Fruit fly (Drosophila melanogaster): ENCODE data around the gene Dph4.

Gene Dph4

dm6 chr3R:5660198-5660893 lies 36.4 kb upstream of the Dph4 start, which contains the start of gene Wdr33 (continued):
- no peak for TF ChIP-seq CG13894 (tag; optimal IDR thresholded peaks at IDR 0.05)
- TF ChIP-seq z (GFP tag; IDR thresholded peaks at IDR 0.05) = no peak
- TF ChIP-seq CG14441 (GFP tag; IDR thresholded peaks at IDR 0.05) = peak; percentile 26; the same call in 1 of the 2 replicates
- 0 out of 2 replicates have a peak, but pooled peaks have one; percentile 4 for TF ChIP-seq CG6689 (GFP tag; IDR thresholded peaks at IDR 0.05)
- peak; percentile 60 for TF ChIP-seq Hmr (GFP tag; optimal IDR thresholded peaks at IDR 0.05)
- TF ChIP-seq jigr1 (GFP tag; IDR thresholded peaks at IDR 0.05) = peak; percentile 42; the same call in 2 of the 3 replicates
- TF ChIP-seq CG11247 (GFP tag; IDR thresholded peaks at IDR 0.05) = no peak
- TF ChIP-seq CG8388 (GFP tag; optimal IDR thresholded peaks at IDR 0.05) = peak; percentile 24
- TF ChIP-seq CG10654 (GFP tag; optimal IDR thresholded peaks at IDR 0.05) = peak; percentile 18
- peak; percentile 48 for TF ChIP-seq CG4424 (GFP tag; optimal IDR thresholded peaks at IDR 0.05)
- TF ChIP-seq NFAT (GFP tag; IDR thresholded peaks at IDR 0.05) = 0 out of 2 replicates have a peak, but pooled peaks have one; percentile 8
- peak; percentile 28; the same call in 1 of the 2 replicates for TF ChIP-seq al (GFP tag; IDR thresholded peaks at IDR 0.05)
- peak; percentile 16; the same call in 1 of the 2 replicates for TF ChIP-seq CG14667 (GFP tag; IDR thresholded peaks at IDR 0.05)
- TF ChIP-seq amos (GFP tag; IDR thresholded peaks at IDR 0.05; ENCODE audit: partially characterized antibody) = peak; percentile 91
- peak; percentile 21 for TF ChIP-seq CG31388 (GFP tag; optimal IDR thresholded peaks at IDR 0.05)
- no peak for TF ChIP-seq CG1603 (tag; optimal IDR thresholded peaks at IDR 0.05)
- no peak for TF ChIP-seq CG9609 (GFP tag; optimal IDR thresholded peaks at IDR 0.05)
- peak; percentile 43 for TF ChIP-seq CG12659 (GFP tag; optimal IDR thresholded peaks at IDR 0.05)
- peak; percentile 66 for TF ChIP-seq nmo (GFP tag; optimal IDR thresholded peaks at IDR 0.05)
- TF ChIP-seq CG17359 (tag; optimal IDR thresholded peaks at IDR 0.05) = peak; percentile 16
- peak; percentile 59 for TF ChIP-seq CG14710 (tag; optimal IDR thresholded peaks at IDR 0.05)
- peak; percentile 26 for TF ChIP-seq NfI (GFP tag; optimal IDR thresholded peaks at IDR 0.05)
- peak; percentile 6 for TF ChIP-seq dm (GFP tag; optimal IDR thresholded peaks at IDR 0.05)
- TF ChIP-seq Sry-δ (GFP tag; optimal IDR thresholded peaks at IDR 0.05) = peak; percentile 16
- TF ChIP-seq Atf-2 (GFP tag; optimal IDR thresholded peaks at IDR 0.05) = no peak
- TF ChIP-seq CG18599 (GFP tag; optimal IDR thresholded peaks at IDR 0.05) = peak; percentile 12
- peak; percentile 14; the same call in 1 of the 3 replicates for TF ChIP-seq CG34422 (GFP tag; IDR thresholded peaks at IDR 0.05)
- TF ChIP-seq jing (GFP tag; optimal IDR thresholded peaks at IDR 0.05) = no peak
- 0 out of 3 replicates have a peak, but pooled peaks have one; percentile 12 for TF ChIP-seq CG11456 (GFP tag; IDR thresholded peaks at IDR 0.05)
- TF ChIP-seq CG9727 (GFP tag; optimal IDR thresholded peaks at IDR 0.05) = peak; percentile 61
- no peak for TF ChIP-seq so (GFP tag; IDR thresholded peaks at IDR 0.05)
- no peak for TF ChIP-seq CG12744 (GFP tag; optimal IDR thresholded peaks at IDR 0.05)
- peak; percentile 20; the same call in 1 of the 2 replicates for TF ChIP-seq ranshi (GFP tag; IDR thresholded peaks at IDR 0.05)
- TF ChIP-seq CG10431 (GFP tag; optimal IDR thresholded peaks at IDR 0.05) = no peak
- no peak for TF ChIP-seq pan (optimal IDR thresholded peaks at IDR 0.05)
- TF ChIP-seq pan (GFP tag; optimal IDR thresholded peaks at IDR 0.05 in 1 of 2, IDR thresholded peaks at IDR 0.05 in 1 of 2) = peak in 1 of 2 experiments; percentile 46
- peak; percentile 38 for TF ChIP-seq ind (GFP tag; optimal IDR thresholded peaks at IDR 0.05)
- no peak for TF ChIP-seq Dip3 (GFP tag; optimal IDR thresholded peaks at IDR 0.05)
- no peak for TF ChIP-seq CG7987 (GFP tag; optimal IDR thresholded peaks at IDR 0.05)
- no peak for TF ChIP-seq sim (GFP tag; IDR thresholded peaks at IDR 0.05)
- TF ChIP-seq Sin3A (optimal IDR thresholded peaks at IDR 0.05) = peak; percentile 60
- TF ChIP-seq CG2202 (tag; optimal IDR thresholded peaks at IDR 0.05) = no peak
- peak; percentile 89 for TF ChIP-seq Doc3 (GFP tag; IDR thresholded peaks at IDR 0.05; ENCODE audit: partially characterized antibody)
- TF ChIP-seq CG30403 (GFP tag; optimal IDR thresholded peaks at IDR 0.05) = peak; percentile 58
- no peak for TF ChIP-seq tll (GFP tag; optimal IDR thresholded peaks at IDR 0.05)
- TF ChIP-seq CG33557 (GFP tag; optimal IDR thresholded peaks at IDR 0.05) = no peak
- peak; percentile 94 for TF ChIP-seq CG16813 (GFP tag; IDR thresholded peaks at IDR 0.05; ENCODE audit: partially characterized antibody)
- peak; percentile 45 for TF ChIP-seq corto (GFP tag; optimal IDR thresholded peaks at IDR 0.05)
- TF ChIP-seq cg (GFP tag; optimal IDR thresholded peaks at IDR 0.05) = peak; percentile 64
